Fruit fly (Drosophila melanogaster) whole organism, embryonic: ENCODE data around the gene Vha36-3.

Experiments used
- Antp ChIP-seq: fragments of 200-800 bp; sonication (Bioruptor generic); optimal IDR thresholded peaks from 3 replicates; lab custom pipeline; 2016; ENCODE audit warnings: missing biosample characterization, missing genetic modification characterization
- CG10209 ChIP-seq: fragments of 200-800 bp; sonication (Bioruptor generic); optimal IDR thresholded peaks from 3 replicates; lab custom pipeline; 2017; ENCODE audit warnings: missing biosample characterization, mild to moderate bottlenecking, missing genetic modification characterization, missing genetic modification reagents
- CG10431 ChIP-seq: fragments of 200-800 bp; sonication (Bioruptor generic); optimal IDR thresholded peaks from 3 replicates; lab custom pipeline; 2018; ENCODE audit warnings: missing biosample characterization, mild to moderate bottlenecking, missing genetic modification characterization
- CG10959 ChIP-seq: fragments of 200-800 bp; sonication (Bioruptor generic); IDR thresholded peaks from 2 replicates; pipeline ENCODE4 v1.3.6; 2022; ENCODE audit warnings: missing biosample characterization, missing genetic modification characterization
- CG11398 ChIP-seq: fragments of 200-800 bp; sonication (Bioruptor generic); optimal IDR thresholded peaks from 2 replicates; lab custom pipeline; 2016; ENCODE audit warnings: missing biosample characterization, missing genetic modification characterization
- CG11560 ChIP-seq: fragments of 200-800 bp; sonication (Bioruptor generic); IDR thresholded peaks from 3 replicates; pipeline ENCODE4 v1.3.6; 2022; ENCODE audit warnings: missing biosample characterization, missing genetic modification characterization
- CG12155 ChIP-seq: fragments of 200-800 bp; sonication (Bioruptor generic); optimal IDR thresholded peaks from 3 replicates; lab custom pipeline; 2016; ENCODE audit warnings: missing biosample characterization, missing genetic modification characterization
- CG14014 ChIP-seq: fragments of 200-800 bp; sonication (Bioruptor generic); IDR thresholded peaks from 2 replicates; pipeline ENCODE4 v1.3.6; 2022; ENCODE audit warnings: missing biosample characterization, missing genetic modification characterization
- CG1529 ChIP-seq: fragments of 200-800 bp; sonication (Bioruptor generic); optimal IDR thresholded peaks from 3 replicates; lab custom pipeline; 2018; ENCODE audit warnings: missing biosample characterization, missing genetic modification characterization
- CG1832 ChIP-seq: fragments of 200-800 bp; sonication (Bioruptor generic); optimal IDR thresholded peaks from 2 replicates; lab custom pipeline; 2017; ENCODE audit warnings: missing biosample characterization, mild to moderate bottlenecking, missing genetic modification characterization, inconsistent platforms
- CG18619 ChIP-seq: fragments of 200-800 bp; sonication (Bioruptor generic); optimal IDR thresholded peaks from 3 replicates; lab custom pipeline; 2017; ENCODE audit warnings: missing biosample characterization, mild to moderate bottlenecking, missing genetic modification characterization
- CG3065 ChIP-seq: fragments of 200-800 bp; sonication (Bioruptor generic); optimal IDR thresholded peaks from 2 replicates; lab custom pipeline; 2016; ENCODE audit warnings: missing biosample characterization, missing genetic modification characterization
- CG31365 ChIP-seq: fragments of 200-800 bp; sonication (Bioruptor generic); optimal IDR thresholded peaks from 2 replicates; lab custom pipeline; 2018; ENCODE audit warnings: missing biosample characterization, mild to moderate bottlenecking, missing genetic modification characterization
- CG31388 ChIP-seq: fragments of 200-800 bp; sonication (Bioruptor generic); optimal IDR thresholded peaks from 2 replicates; lab custom pipeline; 2016; ENCODE audit warnings: missing biosample characterization, missing genetic modification characterization
- CG4360 ChIP-seq: fragments of 200-800 bp; sonication (Bioruptor generic); IDR thresholded peaks from 2 replicates; pipeline ENCODE4 v1.3.6; 2022; ENCODE audit warnings: missing biosample characterization, missing genetic modification characterization
- CG4424 ChIP-seq: fragments of 200-800 bp; sonication (Bioruptor generic); optimal IDR thresholded peaks from 3 replicates; lab custom pipeline; 2016; ENCODE audit warnings: missing biosample characterization, missing genetic modification characterization
- Chrac-16 ChIP-seq: fragments of 200-800 bp; sonication (Bioruptor generic); optimal IDR thresholded peaks from 3 replicates; lab custom pipeline; 2016; ENCODE audit warnings: missing biosample characterization, missing genetic modification characterization
- Dek ChIP-seq: fragments of 200-800 bp; sonication (Bioruptor generic); optimal IDR thresholded peaks from 3 replicates; lab custom pipeline; 2019; ENCODE audit warnings: missing biosample characterization, mild to moderate bottlenecking, missing genetic modification characterization, moderate library complexity
- Dip3 ChIP-seq: fragments of 200-800 bp; sonication (Bioruptor generic); optimal IDR thresholded peaks from 3 replicates; lab custom pipeline; 2016; ENCODE audit warnings: missing biosample characterization, missing genetic modification characterization
- Dref ChIP-seq: fragments of 200-800 bp; sonication (Bioruptor generic); IDR thresholded peaks from 2 replicates; pipeline ENCODE4 v1.3.6; 2022; ENCODE audit warnings: missing biosample characterization, missing genetic modification characterization
- Eip74EF ChIP-seq, 2 experiments: fragments of 200-800 bp in 1 of 2; fragments of >200 bp in 1 of 2; sonication (Bioruptor generic) in 1 of 2; optimal IDR thresholded peaks; 2 replicates each; lab custom pipeline; 2017 to 2019; ENCODE audit warnings: missing biosample characterization in 2 of 2, missing genetic modification characterization in 2 of 2, mild to moderate bottlenecking in 1 of 2, moderate library complexity in 1 of 2
- Fer1 ChIP-seq: fragments of 200-800 bp; sonication (Bioruptor generic); optimal IDR thresholded peaks from 2 replicates; lab custom pipeline; 2017; ENCODE audit warnings: missing biosample characterization, mild to moderate bottlenecking, missing genetic modification characterization
- Fer3 ChIP-seq: fragments of 200-800 bp; sonication (Bioruptor generic); optimal IDR thresholded peaks from 2 replicates; lab custom pipeline; 2018; ENCODE audit warnings: missing biosample characterization, mild to moderate bottlenecking, missing genetic modification characterization, moderate library complexity
- Hand ChIP-seq: fragments of 200-800 bp; sonication (Bioruptor generic); optimal IDR thresholded peaks from 2 replicates; lab custom pipeline; 2017; ENCODE audit warnings: mild to moderate bottlenecking, missing biosample characterization, missing genetic modification reagents, missing genetic modification characterization
- Hmr ChIP-seq: fragments of 200-800 bp; sonication (Bioruptor generic); optimal IDR thresholded peaks from 3 replicates; lab custom pipeline; 2017; ENCODE audit warnings: mild to moderate bottlenecking, missing biosample characterization, missing genetic modification reagents, missing genetic modification characterization
- Neu2 ChIP-seq: fragments of 200-800 bp; sonication (Bioruptor generic); optimal IDR thresholded peaks from 3 replicates; lab custom pipeline; 2016; ENCODE audit warnings: missing biosample characterization, missing genetic modification characterization, borderline replicate concordance
- Nf-YC ChIP-seq: fragments of 200-800 bp; optimal IDR thresholded peaks from 3 replicates; lab custom pipeline; 2019; ENCODE audit warnings: missing biosample characterization, mild to moderate bottlenecking, missing genetic modification characterization, moderate library complexity
- NfI ChIP-seq: fragments of 200-800 bp; sonication (Bioruptor generic); optimal IDR thresholded peaks from 3 replicates; lab custom pipeline; 2018; ENCODE audit warnings: missing biosample characterization, mild to moderate bottlenecking, missing genetic modification characterization, moderate library complexity
- Spps ChIP-seq: fragments of 200-800 bp; sonication (Bioruptor generic); optimal IDR thresholded peaks from 2 replicates; lab custom pipeline; 2018; ENCODE audit warnings: missing biosample characterization, mild to moderate bottlenecking, missing genetic modification characterization
- Ssrp ChIP-seq: fragments of 200-800 bp; sonication (Bioruptor generic); optimal IDR thresholded peaks from 2 replicates; lab custom pipeline; 2018; ENCODE audit warnings: missing biosample characterization, mild to moderate bottlenecking, missing genetic modification characterization, moderate library complexity
- Trl ChIP-seq, 3 experiments: fragments of >200 bp in 2 of 3; fragments of 200-800 bp in 1 of 3; sonication (Bioruptor generic) in 1 of 3; optimal IDR thresholded peaks; 2 replicates in 1 of 3; 3 replicates in 2 of 3; lab custom pipeline; 2016 to 2017; ENCODE audit warnings: missing biosample characterization in 1 of 3, missing genetic modification characterization in 1 of 3
- Xbp1 ChIP-seq: fragments of 200-800 bp; sonication (Bioruptor generic); optimal IDR thresholded peaks from 3 replicates; lab custom pipeline; 2016; ENCODE audit warnings: missing biosample characterization, mild to moderate bottlenecking, missing genetic modification characterization
- ab ChIP-seq: fragments of 200-800 bp; sonication (Bioruptor generic); optimal IDR thresholded peaks from 2 replicates; lab custom pipeline; 2016; ENCODE audit warnings: missing biosample characterization, missing genetic modification characterization
- aop ChIP-seq: fragments of 200-800 bp; sonication (Bioruptor generic); IDR thresholded peaks from 2 replicates; pipeline ENCODE4 v1.3.6; 2022; ENCODE audit warnings: missing biosample characterization, missing genetic modification characterization
- ase ChIP-seq: fragments of 200-800 bp; sonication (Bioruptor generic); IDR thresholded peaks from 3 replicates; pipeline ENCODE4 v1.3.6; 2022; ENCODE audit warnings: missing biosample characterization, missing genetic modification characterization
- bigmax ChIP-seq: fragments of 200-800 bp; sonication (Bioruptor generic); optimal IDR thresholded peaks from 2 replicates; lab custom pipeline; 2018; ENCODE audit warnings: missing biosample characterization, mild to moderate bottlenecking, missing genetic modification characterization
- cg ChIP-seq: fragments of 200-800 bp; sonication (Bioruptor generic); optimal IDR thresholded peaks from 3 replicates; lab custom pipeline; 2019; ENCODE audit warnings: missing biosample characterization, mild to moderate bottlenecking, missing genetic modification characterization, moderate library complexity
- chif ChIP-seq, 2 experiments: fragments of 200-800 bp; sonication (Bioruptor generic); optimal IDR thresholded peaks; 3 replicates each; lab custom pipeline; 2016; ENCODE audit warnings: missing biosample characterization in 2 of 2, missing genetic modification characterization in 2 of 2
- chinmo ChIP-seq: fragments of 200-800 bp; sonication (Bioruptor generic); IDR thresholded peaks from 4 replicates; pipeline ENCODE4 v1.3.6; 2022; ENCODE audit warnings: missing biosample characterization, missing genetic modification characterization; ENCODE audit not compliant: partially characterized antibody
- dysf ChIP-seq: fragments of 200-800 bp; sonication (Bioruptor generic); IDR thresholded peaks from 3 replicates; pipeline ENCODE4 v1.3.6; 2022; ENCODE audit warnings: missing biosample characterization, missing genetic modification characterization
- gro ChIP-seq: fragments of 200-800 bp; sonication (Bioruptor generic); optimal IDR thresholded peaks from 2 replicates; lab custom pipeline; 2016; ENCODE audit warnings: missing biosample characterization, missing genetic modification characterization
- gsb ChIP-seq: fragments of 200-800 bp; sonication (Bioruptor generic); IDR thresholded peaks from 2 replicates; pipeline ENCODE4 v1.3.6; 2022; ENCODE audit warnings: missing biosample characterization, missing genetic modification characterization
- jing ChIP-seq: fragments of 200-800 bp; sonication (Bioruptor generic); optimal IDR thresholded peaks from 2 replicates; lab custom pipeline; 2018; ENCODE audit warnings: missing biosample characterization, mild to moderate bottlenecking, missing genetic modification characterization
- lbe ChIP-seq: fragments of 200-800 bp; sonication (Bioruptor generic); optimal IDR thresholded peaks from 2 replicates; lab custom pipeline; 2016; ENCODE audit warnings: missing biosample characterization, mild to moderate bottlenecking, missing genetic modification characterization
- mld ChIP-seq: fragments of 200-800 bp; sonication (Bioruptor generic); IDR thresholded peaks from 3 replicates; pipeline ENCODE4 v1.3.6; 2022; ENCODE audit warnings: missing biosample characterization, missing genetic modification characterization; ENCODE audit not compliant: partially characterized antibody
- oc ChIP-seq: fragments of 200-800 bp; sonication (Bioruptor generic); optimal IDR thresholded peaks from 2 replicates; lab custom pipeline; 2018; ENCODE audit warnings: missing biosample characterization, mild to moderate bottlenecking, missing genetic modification characterization, moderate library complexity
- twi ChIP-seq: fragments of 200-800 bp; optimal IDR thresholded peaks from 2 replicates; lab custom pipeline; 2019; ENCODE audit warnings: missing biosample characterization, mild to moderate bottlenecking, missing genetic modification characterization, moderate library complexity
- zf30C ChIP-seq: fragments of 200-800 bp; sonication (Bioruptor generic); optimal IDR thresholded peaks from 3 replicates; lab custom pipeline; 2018; ENCODE audit warnings: missing biosample characterization, mild to moderate bottlenecking, missing genetic modification characterization

Vha36-3 gene

dm6 chrX:2608470-2609157 lies 28.3 kb upstream of the Vha36-3 start, which contains the start of gene Smyd3 (continued):
- TF ChIP-seq chif (GFP tag; optimal IDR thresholded peaks at IDR 0.05; lab: Kevin White, UChicago) (peak in 1 of 2 experiments; percentile 74), Antp (peak; percentile 79), oc (tag; lab: Kevin White, UChicago) (peak; percentile 15), CG10431 (GFP tag; lab: Kevin White, UChicago) (peak; percentile 20), CG11398 (GFP tag; lab: Kevin White, UChicago) (peak; percentile 39), CG10209 (GFP tag; lab: Kevin White, UChicago) (peak; percentile 59), CG1832 (GFP tag; lab: Kevin White, UChicago) (no peak), Nf-YC (tag; lab: Kevin White, UChicago) (peak; percentile 53), Fer3 (tag; lab: Kevin White, UChicago) (peak; percentile 77), CG11560 (tag; lab: Robert Waterston, UW) (peak; percentile 44; the same call in 1 of the 3 replicates), Hand (peak; percentile 30), bigmax (GFP tag; lab: Kevin White, UChicago) (no peak), CG10959 (GFP tag; lab: Robert Waterston, UW) (peak; percentile 62), Fer1 (peak; percentile 77), twi (tag; lab: Kevin White, UChicago) (peak; percentile 28), CG4360 (GFP tag; lab: Robert Waterston, UW) (peak; percentile 86), CG31365 (tag; lab: Kevin White, UChicago) (no peak), gro (peak; percentile 89), zf30C (no peak), CG4424 (peak; percentile 80), Hmr (GFP tag; lab: Kevin White, UChicago) (peak; percentile 80), Spps (tag; lab: Kevin White, UChicago) (peak; percentile 40), cg (no peak), Dip3 (GFP tag; lab: Kevin White, UChicago) (peak; percentile 82), Chrac-16 (GFP tag; lab: Kevin White, UChicago) (peak; percentile 80), Trl (optimal IDR thresholded peaks at IDR 0.05; lab: Kevin White, UChicago) (no peak), Trl (GFP tag; optimal IDR thresholded peaks at IDR 0.05; lab: Kevin White, UChicago) (peak; percentile 71), chinmo (GFP tag; lab: Robert Waterston, UW) (no peak), Neu2 (GFP tag; lab: Kevin White, UChicago) (no peak), jing (GFP tag; lab: Kevin White, UChicago) (no peak), lbe (GFP tag; lab: Kevin White, UChicago) (peak; percentile 80), NfI (GFP tag; lab: Kevin White, UChicago) (peak; percentile 75), Dek (tag; lab: Kevin White, UChicago) (peak; percentile 61), CG1529 (no peak), mld (GFP tag; lab: Robert Waterston, UW) (no peak), ab (GFP tag; lab: Kevin White, UChicago) (peak; percentile 59), CG12155 (GFP tag; lab: Kevin White, UChicago) (peak; percentile 75), CG3065 (peak; percentile 21), ase (GFP tag; lab: Robert Waterston, UW) (peak; percentile 75), CG31388 (GFP tag; lab: Kevin White, UChicago) (peak; percentile 59), Dref (0 out of 2 replicates have a peak, but pooled peaks have one; percentile 26), Xbp1 (GFP tag; lab: Kevin White, UChicago) (peak; percentile 86), gsb (GFP tag; lab: Robert Waterston, UW) (peak; percentile 52; the same call in 1 of the 2 replicates), Eip74EF (GFP tag; optimal IDR thresholded peaks at IDR 0.05; lab: Kevin White, UChicago) (no peak), Ssrp (tag; lab: Kevin White, UChicago) (peak; percentile 60), aop (no peak), CG14014 (GFP tag; lab: Robert Waterston, UW) (peak; percentile 85), CG18619 (GFP tag; lab: Kevin White, UChicago) (peak; percentile 67), dysf (GFP tag; lab: Robert Waterston, UW) (peak; percentile 84)
